Worm (Caenorhabditis elegans) whole organism, late embryonic: ENCODE data around the gene F42F12.11.

ENCODE experiments used
- C08G9.2 ChIP-seq: sonication (generic microtip); optimal IDR thresholded peaks from 2 replicates; lab custom pipeline; 2016; ENCODE audit warnings: mild to moderate bottlenecking, missing genetic modification characterization, moderate library complexity, missing compliant biosample characterization
- C38D4.7 ChIP-seq: fragments of 200-800 bp; sonication (Bioruptor generic); optimal IDR thresholded peaks from 2 replicates; lab custom pipeline; 2018; ENCODE audit warnings: mild to moderate bottlenecking, missing genetic modification characterization, moderate library complexity, missing compliant biosample characterization
- K09A11.1 ChIP-seq: sonication (generic microtip); optimal IDR thresholded peaks from 2 replicates; lab custom pipeline; 2017; ENCODE audit warnings: antibody characterized with exemption, mild to moderate bottlenecking, missing genetic modification characterization, missing compliant biosample characterization; ENCODE audit not compliant: insufficient read depth
- Y22D7AL.16 ChIP-seq: sonication (generic microtip); optimal IDR thresholded peaks from 2 replicates; lab custom pipeline; 2016; ENCODE audit warnings: missing genetic modification characterization, missing compliant biosample characterization
- ahr-1 ChIP-seq: sonication (generic microtip); optimal IDR thresholded peaks from 2 replicates; lab custom pipeline; 2016; ENCODE audit warnings: missing genetic modification characterization, missing compliant biosample characterization
- ceh-18 ChIP-seq: sonication (generic microtip); optimal IDR thresholded peaks from 2 replicates; lab custom pipeline; 2016; ENCODE audit warnings: missing genetic modification characterization, missing compliant biosample characterization
- ceh-19 ChIP-seq: fragments of 200-800 bp; sonication (Bioruptor generic); optimal IDR thresholded peaks from 2 replicates; lab custom pipeline; 2018; ENCODE audit warnings: mild to moderate bottlenecking, missing genetic modification characterization, missing compliant biosample characterization
- ceh-2 ChIP-seq: sonication (generic microtip); optimal IDR thresholded peaks from 2 replicates; lab custom pipeline; 2016; ENCODE audit warnings: missing genotype, missing genetic modification characterization, missing compliant biosample characterization
- ceh-24 ChIP-seq: sonication (generic microtip); optimal IDR thresholded peaks from 2 replicates; lab custom pipeline; 2016; ENCODE audit warnings: mild to moderate bottlenecking, missing genetic modification characterization, missing compliant biosample characterization
- ceh-31 ChIP-seq: sonication (generic microtip); optimal IDR thresholded peaks from 2 replicates; lab custom pipeline; 2016; ENCODE audit warnings: missing genetic modification characterization, missing compliant biosample characterization
- ceh-45 ChIP-seq: fragments of 200-800 bp; sonication (Bioruptor generic); IDR thresholded peaks from 2 replicates; pipeline ENCODE4 v1.3.6; 2022; ENCODE audit warnings: missing genetic modification reagents, missing genetic modification characterization, missing compliant biosample characterization
- ceh-48 ChIP-seq: sonication (generic microtip); optimal IDR thresholded peaks from 2 replicates; lab custom pipeline; 2016; ENCODE audit warnings: missing genetic modification characterization, inconsistent platforms, missing compliant biosample characterization
- ceh-9 ChIP-seq: sonication (generic microtip); optimal IDR thresholded peaks from 2 replicates; lab custom pipeline; 2016; ENCODE audit warnings: mild to moderate bottlenecking, missing genetic modification characterization, inconsistent platforms, missing compliant biosample characterization
- che-1 ChIP-seq: sonication (generic microtip); optimal IDR thresholded peaks from 2 replicates; lab custom pipeline; 2016; ENCODE audit warnings: mild to moderate bottlenecking, missing genetic modification characterization, missing compliant biosample characterization
- dmd-4 ChIP-seq: sonication (generic microtip); optimal IDR thresholded peaks from 2 replicates; lab custom pipeline; 2016; ENCODE audit warnings: borderline replicate concordance, missing genetic modification characterization, missing compliant biosample characterization
- dve-1 ChIP-seq: sonication (generic microtip); optimal IDR thresholded peaks from 2 replicates; lab custom pipeline; 2017; ENCODE audit warnings: antibody characterized with exemption, mild to moderate bottlenecking, missing genetic modification characterization, missing compliant biosample characterization
- elt-2 ChIP-seq: sonication (generic microtip); optimal IDR thresholded peaks from 2 replicates; lab custom pipeline; 2016; ENCODE audit warnings: missing genetic modification reagents, missing genetic modification characterization, missing compliant biosample characterization
- elt-4 ChIP-seq: sonication (generic microtip); optimal IDR thresholded peaks from 2 replicates; lab custom pipeline; 2016; ENCODE audit warnings: missing genetic modification characterization, missing compliant biosample characterization
- ets-4 ChIP-seq: sonication (generic microtip); optimal IDR thresholded peaks from 2 replicates; lab custom pipeline; 2016; ENCODE audit warnings: missing genetic modification characterization, missing compliant biosample characterization
- eyg-1 ChIP-seq: sonication (generic microtip); optimal IDR thresholded peaks from 2 replicates; lab custom pipeline; 2016; ENCODE audit warnings: missing genotype, missing genetic modification characterization, missing compliant biosample characterization
- fax-1 ChIP-seq: sonication (generic microtip); optimal IDR thresholded peaks from 2 replicates; lab custom pipeline; 2016; ENCODE audit warnings: missing genotype, missing genetic modification characterization, missing compliant biosample characterization
- fkh-10 ChIP-seq: fragments of 150-350 bp; optimal IDR thresholded peaks from 2 replicates; lab custom pipeline; 2014; ENCODE audit warnings: missing biosample characterization, missing genetic modification reagents, missing genetic modification characterization
- fkh-6 ChIP-seq: sonication (generic microtip); optimal IDR thresholded peaks from 2 replicates; lab custom pipeline; 2016; ENCODE audit warnings: missing genetic modification characterization, missing compliant biosample characterization
- gmeb-2 ChIP-seq: sonication (generic microtip); optimal IDR thresholded peaks from 2 replicates; lab custom pipeline; 2016; ENCODE audit warnings: missing genetic modification characterization, inconsistent platforms, missing compliant biosample characterization
- hlh-13 ChIP-seq: fragments of 200-800 bp; sonication (Bioruptor generic); optimal IDR thresholded peaks from 2 replicates; lab custom pipeline; 2018; ENCODE audit warnings: mild to moderate bottlenecking, missing genetic modification characterization, missing compliant biosample characterization
- hlh-15 ChIP-seq: sonication (generic microtip); optimal IDR thresholded peaks from 2 replicates; lab custom pipeline; 2016; ENCODE audit warnings: missing genetic modification characterization, missing compliant biosample characterization
- hlh-6 ChIP-seq: sonication (generic microtip); optimal IDR thresholded peaks from 2 replicates; lab custom pipeline; 2016; ENCODE audit warnings: missing genotype, missing genetic modification characterization, missing compliant biosample characterization
- hlh-8 ChIP-seq: sonication (generic microtip); optimal IDR thresholded peaks from 2 replicates; lab custom pipeline; 2016; ENCODE audit warnings: missing genotype, missing genetic modification characterization, missing compliant biosample characterization
- lim-6 ChIP-seq: sonication (generic microtip); optimal IDR thresholded peaks from 2 replicates; lab custom pipeline; 2016; ENCODE audit warnings: missing genetic modification characterization, missing compliant biosample characterization
- mec-3 ChIP-seq: sonication (generic microtip); optimal IDR thresholded peaks from 2 replicates; lab custom pipeline; 2016; ENCODE audit warnings: borderline replicate concordance, missing genetic modification characterization, missing compliant biosample characterization
- nfya-1 ChIP-seq: sonication (generic microtip); optimal IDR thresholded peaks from 2 replicates; lab custom pipeline; 2017; ENCODE audit warnings: missing genetic modification characterization, mild to moderate bottlenecking, missing compliant biosample characterization, antibody characterized with exemption, moderate library complexity
- nhr-11 ChIP-seq: fragments of 150-350 bp; optimal IDR thresholded peaks from 2 replicates; lab custom pipeline; 2014; ENCODE audit warnings: missing biosample characterization, missing genetic modification characterization
- odd-2 ChIP-seq: sonication (generic microtip); optimal IDR thresholded peaks from 2 replicates; lab custom pipeline; 2017; ENCODE audit warnings: antibody characterized with exemption, mild to moderate bottlenecking, missing genetic modification characterization, missing compliant biosample characterization
- pag-3 ChIP-seq: sonication (generic microtip); optimal IDR thresholded peaks from 2 replicates; lab custom pipeline; 2016; ENCODE audit warnings: missing compliant biosample characterization, missing genetic modification characterization, borderline replicate concordance
- pat-9 ChIP-seq: fragments of 200-800 bp; sonication (Bioruptor generic); optimal IDR thresholded peaks from 2 replicates; lab custom pipeline; 2018; ENCODE audit warnings: mild to moderate bottlenecking, missing genetic modification characterization, moderate library complexity, missing compliant biosample characterization
- pha-4 ChIP-seq: fragments of 150-350 bp; optimal IDR thresholded peaks from 2 replicates; lab custom pipeline; 2018; ENCODE audit warnings: missing biosample characterization, missing genetic modification reagents, missing genetic modification characterization
- pqm-1 ChIP-seq: sonication (generic microtip); optimal IDR thresholded peaks from 2 replicates; lab custom pipeline; 2016; ENCODE audit warnings: missing genetic modification characterization, missing compliant biosample characterization
- pros-1 ChIP-seq: fragments of 150-350 bp; optimal IDR thresholded peaks from 2 replicates; lab custom pipeline; 2014; ENCODE audit warnings: missing biosample characterization, missing genetic modification reagents, missing genetic modification characterization
- ref-2 ChIP-seq: sonication (generic microtip); optimal IDR thresholded peaks from 2 replicates; lab custom pipeline; 2016; ENCODE audit warnings: missing genetic modification characterization, missing compliant biosample characterization
- rnt-1 ChIP-seq: sonication (generic microtip); optimal IDR thresholded peaks from 2 replicates; lab custom pipeline; 2016; ENCODE audit warnings: missing genetic modification characterization, missing compliant biosample characterization
- sdc-2 ChIP-seq: sonication (generic microtip); optimal IDR thresholded peaks from 2 replicates; lab custom pipeline; 2016; ENCODE audit warnings: missing genotype, missing genetic modification characterization, missing compliant biosample characterization
- sox-4 ChIP-seq: sonication (generic microtip); optimal IDR thresholded peaks from 2 replicates; lab custom pipeline; 2017; ENCODE audit warnings: mild to moderate bottlenecking, missing genetic modification characterization, inconsistent platforms, missing compliant biosample characterization
- unc-55 ChIP-seq: sonication (generic microtip); optimal IDR thresholded peaks from 2 replicates; lab custom pipeline; 2017; ENCODE audit warnings: missing biosample characterization, missing genetic modification reagents, missing genetic modification characterization
- unc-86 ChIP-seq: sonication (generic microtip); optimal IDR thresholded peaks from 2 replicates; lab custom pipeline; 2016; ENCODE audit warnings: missing genetic modification characterization, missing compliant biosample characterization

Gene F42F12.11

ce11 chrX:12378293-12378692 lies 31.5 kb downstream of the F42F12.11 start, which contains the start of gene glb-13:
TSS of gene glb-13 (minus strand) at chrX:12378393.
- TF ChIP-seq ceh-2 (tag; lab: Kevin White, UChicago) = no peak
- TF ChIP-seq pros-1 (tag; lab: Kevin White, UChicago) = no peak
- no peak for TF ChIP-seq odd-2 (tag; lab: Kevin White, UChicago)
- no peak for TF ChIP-seq rnt-1 (tag; lab: Kevin White, UChicago)
- no peak for TF ChIP-seq hlh-8
- no peak for TF ChIP-seq pag-3 (tag; lab: Kevin White, UChicago)
- no peak for TF ChIP-seq ref-2 (tag; lab: Kevin White, UChicago)
- TF ChIP-seq eyg-1 = no peak
- TF ChIP-seq Y22D7AL.16 (tag; lab: Kevin White, UChicago) = no peak
- TF ChIP-seq K09A11.1 (tag; lab: Kevin White, UChicago) = no peak
- no peak for TF ChIP-seq elt-4 (tag; lab: Kevin White, UChicago)
- no peak for TF ChIP-seq sdc-2 (tag; lab: Kevin White, UChicago)

- TF ChIP-seq nfya-1 (tag; lab: Kevin White, UChicago) (no peak), dmd-4 (no peak), odd-2 (tag; lab: Kevin White, UChicago) (no peak), elt-2 (tag; lab: Kevin White, UChicago) (no peak), pag-3 (tag; lab: Kevin White, UChicago) (no peak), elt-4 (tag; lab: Kevin White, UChicago) (no peak), lim-6 (tag; lab: Kevin White, UChicago) (no peak), fax-1 (no peak), unc-55 (GFP tag; lab: Kevin White, UChicago) (no peak), ceh-19 (no peak), ets-4 (tag; lab: Kevin White, UChicago) (no peak), sox-4 (tag; lab: Kevin White, UChicago) (no peak), ceh-9 (no peak), dve-1 (tag; lab: Kevin White, UChicago) (no peak)
Observed at ce11 chrX:12391380-12391779, 44.6 kb downstream of the F42F12.11 start, which contains the start of gene nekl-3. TSS of gene nekl-3 (minus strand) at chrX:12391480.

- TF ChIP-seq hlh-13 (GFP tag; lab: Kevin White, UChicago) (no peak), elt-4 (tag; lab: Kevin White, UChicago) (no peak), C38D4.7 (GFP tag; lab: Kevin White, UChicago) (no peak), ceh-48 (peak; percentile 71), nhr-11 (no peak), nfya-1 (tag; lab: Kevin White, UChicago) (peak; percentile 85), eyg-1 (no peak), unc-55 (GFP tag; lab: Kevin White, UChicago) (peak; percentile 71), pqm-1 (tag; lab: Kevin White, UChicago) (no peak), K09A11.1 (tag; lab: Kevin White, UChicago) (no peak), hlh-15 (tag; lab: Kevin White, UChicago) (no peak), fkh-6 (tag; lab: Kevin White, UChicago) (no peak), ceh-24 (no peak), dve-1 (tag; lab: Kevin White, UChicago) (no peak), sdc-2 (tag; lab: Kevin White, UChicago) (peak; percentile 83), elt-2 (tag; lab: Kevin White, UChicago) (peak; percentile 10), gmeb-2 (tag; lab: Kevin White, UChicago) (no peak), hlh-6 (tag; lab: Kevin White, UChicago) (no peak), ref-2 (tag; lab: Kevin White, UChicago) (peak; percentile 74), ceh-31 (peak; percentile 77), ceh-18 (tag; lab: Kevin White, UChicago) (peak; percentile 84), C08G9.2 (tag; lab: Kevin White, UChicago) (peak; percentile 9), mec-3 (tag; lab: Kevin White, UChicago) (no peak), hlh-8 (peak; percentile 70), ets-4 (tag; lab: Kevin White, UChicago) (no peak), unc-86 (tag; lab: Kevin White, UChicago) (no peak), Y22D7AL.16 (tag; lab: Kevin White, UChicago) (no peak), pha-4 (tag; lab: Kevin White, UChicago) (no peak), ceh-45 (GFP tag; lab: Robert Waterston, UW) (no peak), pag-3 (tag; lab: Kevin White, UChicago) (no peak), ceh-19 (no peak), pat-9 (tag; lab: Kevin White, UChicago) (peak; percentile 18), lim-6 (tag; lab: Kevin White, UChicago) (no peak), pros-1 (tag; lab: Kevin White, UChicago) (peak; percentile 78), fkh-10 (GFP tag; lab: Kevin White, UChicago) (no peak), ahr-1 (tag; lab: Kevin White, UChicago) (no peak), fax-1 (no peak), ceh-9 (no peak), che-1 (no peak)
Observed at ce11 chrX:12393786-12394308, 47.0 kb downstream of the F42F12.11 start, which contains the start of gene F17E5.2. TSS of gene F17E5.2 (plus strand) at chrX:12394258.
